Worm (Caenorhabditis elegans): ENCODE data around the gene tag-115.
A peak's percentile ranks its signal among the peaks of the same experiment; 100 is the strongest.

DNA sequence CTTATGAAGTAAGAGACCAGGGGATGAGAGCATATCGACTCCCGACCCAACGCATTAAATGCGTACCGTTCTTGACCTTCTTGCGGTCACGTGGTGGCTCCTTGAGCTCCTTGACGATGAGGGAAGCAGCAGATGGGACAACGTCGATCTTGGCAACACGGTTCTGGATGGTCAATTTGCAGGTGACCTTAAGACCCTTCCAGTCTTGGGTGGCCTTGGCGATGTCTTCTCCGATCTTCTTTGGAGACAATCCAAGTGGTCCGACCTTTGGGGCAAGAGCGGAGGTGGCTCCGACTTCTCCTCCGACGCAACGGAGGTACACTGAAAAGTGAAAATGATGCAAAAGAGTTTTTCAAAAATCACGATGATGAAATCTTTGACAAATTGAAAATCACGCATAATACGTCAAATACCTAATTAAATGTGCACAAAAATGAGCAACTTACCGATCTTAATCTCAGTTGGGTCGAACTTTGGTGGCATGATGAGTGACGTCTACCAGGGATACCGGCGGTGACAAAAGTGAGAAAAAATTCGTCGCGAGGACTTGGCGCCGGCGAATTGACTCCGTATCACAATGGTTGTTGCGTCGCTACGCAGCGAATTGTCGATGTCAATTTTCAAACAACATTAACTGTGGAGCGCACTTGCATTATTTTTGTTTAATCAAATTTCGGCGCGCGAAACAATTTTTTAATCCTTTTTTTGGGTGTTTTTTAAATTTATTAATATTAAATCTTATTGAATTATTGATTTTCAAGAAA, 1.0 kb upstream of the tag-115 start, which contains the start of gene rpl-12:
- TF ChIP-seq lin-32 (GFP tag; optimal IDR thresholded peaks at IDR 0.05) (peak; percentile 3), pha-4 (tag; optimal IDR thresholded peaks at IDR 0.05) (peak; percentile 99), ztf-11 (tag; optimal IDR thresholded peaks at IDR 0.05) (peak; percentile 75), elt-1 (tag; optimal IDR thresholded peaks at IDR 0.05; ENCODE audit: borderline replicate concordance, insufficient read depth) (no peak), ham-2 (GFP tag; optimal IDR thresholded peaks at IDR 0.05) (peak; percentile 23), snpc-4 (tag; optimal IDR thresholded peaks at IDR 0.05) (no peak), unc-62 (GFP tag; optimal IDR thresholded peaks at IDR 0.05) (peak; percentile 94), nhr-28 (tag; optimal IDR thresholded peaks at IDR 0.05) (no peak), elt-3 (tag; optimal IDR thresholded peaks at IDR 0.05) (peak; percentile 84), nhr-76 (tag; optimal IDR thresholded peaks at IDR 0.05) (no peak), M03D4.4 (tag; optimal IDR thresholded peaks at IDR 0.05) (peak; percentile 74), ceh-39 (tag; optimal IDR thresholded peaks at IDR 0.05) (peak; percentile 94), unc-39 (tag; optimal IDR thresholded peaks at IDR 0.05) (peak; percentile 75)
